Fruit fly (Drosophila melanogaster) whole organism, embryonic: ENCODE data around the gene SCAR.

Source experiments
- Atf6 ChIP-seq: fragments of 200-800 bp; sonication (Bioruptor generic); IDR thresholded peaks from 2 replicates; pipeline ENCODE4 v1.3.6; 2022; ENCODE audit warnings: missing biosample characterization, missing genetic modification characterization
- CG1024 ChIP-seq: fragments of 200-800 bp; sonication (Bioruptor generic); IDR thresholded peaks from 2 replicates; pipeline ENCODE4 v1.3.6; 2022; ENCODE audit warnings: missing biosample characterization, missing genetic modification characterization
- CG10543 ChIP-seq: fragments of 200-800 bp; sonication (Bioruptor generic); optimal IDR thresholded peaks from 3 replicates; lab custom pipeline; 2017; ENCODE audit warnings: missing biosample characterization, mild to moderate bottlenecking, missing genetic modification characterization, moderate library complexity
- CG11560 ChIP-seq: fragments of 200-800 bp; sonication (Bioruptor generic); IDR thresholded peaks from 3 replicates; pipeline ENCODE4 v1.3.6; 2022; ENCODE audit warnings: missing biosample characterization, missing genetic modification characterization
- CG12219 ChIP-seq: fragments of 200-800 bp; sonication (Bioruptor generic); optimal IDR thresholded peaks from 3 replicates; lab custom pipeline; 2018; ENCODE audit warnings: missing biosample characterization, mild to moderate bottlenecking, missing genetic modification characterization
- CG15514 ChIP-seq: fragments of 200-800 bp; sonication (Bioruptor generic); optimal IDR thresholded peaks from 3 replicates; lab custom pipeline; 2017; ENCODE audit warnings: missing biosample characterization, missing genetic modification characterization, mild to moderate bottlenecking, moderate library complexity, missing genetic modification reagents
- CG17328 ChIP-seq: fragments of 200-800 bp; sonication (Bioruptor generic); IDR thresholded peaks from 2 replicates; pipeline ENCODE4 v1.3.6; 2022; ENCODE audit warnings: missing biosample characterization, missing genetic modification characterization
- CG17568 ChIP-seq: fragments of 200-800 bp; sonication (Bioruptor generic); optimal IDR thresholded peaks from 2 replicates; lab custom pipeline; 2018; ENCODE audit warnings: missing biosample characterization, mild to moderate bottlenecking, missing genetic modification characterization, moderate library complexity
- CG18599 ChIP-seq: fragments of 200-800 bp; sonication (Bioruptor generic); optimal IDR thresholded peaks from 3 replicates; lab custom pipeline; 2017; ENCODE audit warnings: missing biosample characterization, missing genetic modification characterization, mild to moderate bottlenecking, moderate library complexity, missing genetic modification reagents
- CG18764 ChIP-seq: fragments of 200-800 bp; sonication (Bioruptor generic); optimal IDR thresholded peaks from 3 replicates; lab custom pipeline; 2016; ENCODE audit warnings: missing biosample characterization, missing genetic modification characterization
- CG30431 ChIP-seq: fragments of 200-800 bp; sonication (Bioruptor generic); optimal IDR thresholded peaks from 2 replicates; lab custom pipeline; 2017; ENCODE audit warnings: missing biosample characterization, missing genetic modification characterization
- CG3065 ChIP-seq: fragments of 200-800 bp; sonication (Bioruptor generic); optimal IDR thresholded peaks from 2 replicates; lab custom pipeline; 2016; ENCODE audit warnings: missing biosample characterization, missing genetic modification characterization
- CG3163 ChIP-seq: fragments of 200-800 bp; sonication (Bioruptor generic); optimal IDR thresholded peaks from 3 replicates; lab custom pipeline; 2016; ENCODE audit warnings: missing biosample characterization, missing genetic modification characterization
- CG32772 ChIP-seq: fragments of 200-800 bp; sonication (Bioruptor generic); IDR thresholded peaks from 2 replicates; pipeline ENCODE4 v1.3.6; 2022; ENCODE audit warnings: missing biosample characterization, missing genetic modification characterization
- CG6654 ChIP-seq: fragments of 200-800 bp; sonication (Bioruptor generic); optimal IDR thresholded peaks from 2 replicates; lab custom pipeline; 2017; ENCODE audit warnings: missing biosample characterization, mild to moderate bottlenecking, missing genetic modification characterization
- CG7745 ChIP-seq: fragments of 200-800 bp; sonication (Bioruptor generic); optimal IDR thresholded peaks from 2 replicates; lab custom pipeline; 2018; ENCODE audit warnings: missing biosample characterization, mild to moderate bottlenecking, missing genetic modification characterization, moderate library complexity
- CG7839 ChIP-seq: fragments of 200-800 bp; sonication (Bioruptor generic); optimal IDR thresholded peaks from 3 replicates; lab custom pipeline; 2018; ENCODE audit warnings: missing biosample characterization, mild to moderate bottlenecking, missing genetic modification characterization, moderate library complexity
- CG9215 ChIP-seq: fragments of 200-800 bp; sonication (Bioruptor generic); IDR thresholded peaks from 2 replicates; pipeline ENCODE4 v1.3.6; 2022; ENCODE audit warnings: missing biosample characterization, missing genetic modification characterization
- CHES-1-like ChIP-seq: fragments of 200-800 bp; sonication (Bioruptor generic); optimal IDR thresholded peaks from 2 replicates; lab custom pipeline; 2016; ENCODE audit warnings: missing biosample characterization, missing genetic modification characterization
- Dref ChIP-seq: fragments of 200-800 bp; sonication (Bioruptor generic); IDR thresholded peaks from 2 replicates; pipeline ENCODE4 v1.3.6; 2022; ENCODE audit warnings: missing biosample characterization, missing genetic modification characterization
- Eip74EF ChIP-seq, 2 experiments: fragments of 200-800 bp in 1 of 2; fragments of >200 bp in 1 of 2; sonication (Bioruptor generic) in 1 of 2; optimal IDR thresholded peaks; 2 replicates each; lab custom pipeline; 2017 to 2019; ENCODE audit warnings: missing biosample characterization in 2 of 2, missing genetic modification characterization in 2 of 2, mild to moderate bottlenecking in 1 of 2, moderate library complexity in 1 of 2
- Fer2 ChIP-seq: fragments of 200-800 bp; sonication (Bioruptor generic); optimal IDR thresholded peaks from 2 replicates; lab custom pipeline; 2018; ENCODE audit warnings: missing biosample characterization, mild to moderate bottlenecking, missing genetic modification characterization, moderate library complexity
- Gsc ChIP-seq: fragments of 200-800 bp; sonication (Bioruptor generic); IDR thresholded peaks from 2 replicates; pipeline ENCODE4 v1.3.6; 2022; ENCODE audit warnings: missing biosample characterization, missing genetic modification characterization
- Gug ChIP-seq: fragments of 200-800 bp; sonication (Bioruptor generic); IDR thresholded peaks from 4 replicates; pipeline ENCODE4 v1.3.6; 2022; ENCODE audit warnings: missing biosample characterization, missing genetic modification characterization
- H15 ChIP-seq: fragments of 200-800 bp; sonication (Bioruptor generic); IDR thresholded peaks from 3 replicates; pipeline ENCODE4 v1.3.6; 2022; ENCODE audit warnings: missing biosample characterization, missing genetic modification characterization
- H2.0 ChIP-seq: fragments of 200-800 bp; sonication (Bioruptor generic); IDR thresholded peaks from 2 replicates; pipeline ENCODE4 v1.3.6; 2022; ENCODE audit warnings: missing biosample characterization, missing genetic modification characterization
- HmgD ChIP-seq: fragments of 200-800 bp; sonication (Bioruptor generic); optimal IDR thresholded peaks from 3 replicates; lab custom pipeline; 2016; ENCODE audit warnings: missing biosample characterization, missing genetic modification characterization
- Hr39 ChIP-seq: fragments of >200 bp; optimal IDR thresholded peaks from 2 replicates; lab custom pipeline; 2017
- Lhr ChIP-seq: fragments of 200-800 bp; sonication (Bioruptor generic); optimal IDR thresholded peaks from 3 replicates; lab custom pipeline; 2017; ENCODE audit warnings: mild to moderate bottlenecking, missing biosample characterization, missing genetic modification reagents, missing genetic modification characterization
- NC2β ChIP-seq: fragments of 200-800 bp; sonication (Bioruptor generic); optimal IDR thresholded peaks from 2 replicates; lab custom pipeline; 2016; ENCODE audit warnings: missing biosample characterization, missing genetic modification characterization
- NK7.1 ChIP-seq: fragments of 200-800 bp; sonication (Bioruptor generic); optimal IDR thresholded peaks from 3 replicates; lab custom pipeline; 2016; ENCODE audit warnings: missing biosample characterization, missing genetic modification characterization
- Nf-YC ChIP-seq: fragments of 200-800 bp; optimal IDR thresholded peaks from 3 replicates; lab custom pipeline; 2019; ENCODE audit warnings: missing biosample characterization, mild to moderate bottlenecking, missing genetic modification characterization, moderate library complexity
- Oaz ChIP-seq: fragments of 200-800 bp; sonication (Bioruptor generic); IDR thresholded peaks from 2 replicates; pipeline ENCODE4 v1.3.6; 2022; ENCODE audit warnings: missing biosample characterization, missing genetic modification characterization
- Six4 ChIP-seq: fragments of 200-800 bp; sonication (Bioruptor generic); optimal IDR thresholded peaks from 2 replicates; lab custom pipeline; 2016; ENCODE audit warnings: missing biosample characterization, missing genetic modification characterization
- Sox100B ChIP-seq: fragments of 200-800 bp; sonication (Bioruptor generic); optimal IDR thresholded peaks from 3 replicates; lab custom pipeline; 2018; ENCODE audit warnings: missing biosample characterization, mild to moderate bottlenecking, missing genetic modification characterization
- Sry-δ ChIP-seq: fragments of 200-800 bp; sonication (Bioruptor generic); optimal IDR thresholded peaks from 2 replicates; lab custom pipeline; 2016; ENCODE audit warnings: missing biosample characterization, missing genetic modification characterization
- Taf1 ChIP-seq: fragments of 200-800 bp; sonication (Bioruptor generic); IDR thresholded peaks from 2 replicates; pipeline ENCODE4 v1.3.6; 2022; ENCODE audit warnings: missing biosample characterization, missing genetic modification characterization
- aop ChIP-seq: fragments of 200-800 bp; sonication (Bioruptor generic); IDR thresholded peaks from 2 replicates; pipeline ENCODE4 v1.3.6; 2022; ENCODE audit warnings: missing biosample characterization, missing genetic modification characterization
- crc ChIP-seq: fragments of 200-800 bp; sonication (Bioruptor generic); optimal IDR thresholded peaks from 2 replicates; lab custom pipeline; 2016; ENCODE audit warnings: missing biosample characterization, missing genetic modification characterization
- dysf ChIP-seq: fragments of 200-800 bp; sonication (Bioruptor generic); IDR thresholded peaks from 3 replicates; pipeline ENCODE4 v1.3.6; 2022; ENCODE audit warnings: missing biosample characterization, missing genetic modification characterization
- fd3F ChIP-seq: fragments of 200-800 bp; sonication (Bioruptor generic); optimal IDR thresholded peaks from 2 replicates; lab custom pipeline; 2018; ENCODE audit warnings: missing biosample characterization, mild to moderate bottlenecking, missing genetic modification characterization, moderate library complexity
- gcm ChIP-seq: fragments of 200-800 bp; sonication (Bioruptor generic); optimal IDR thresholded peaks from 2 replicates; lab custom pipeline; 2019; ENCODE audit warnings: missing biosample characterization, mild to moderate bottlenecking, missing genetic modification characterization, moderate library complexity
- grau ChIP-seq: fragments of 200-800 bp; optimal IDR thresholded peaks from 3 replicates; lab custom pipeline; 2019; ENCODE audit warnings: missing biosample characterization, mild to moderate bottlenecking, missing genetic modification characterization, moderate library complexity
- ham ChIP-seq: fragments of 200-800 bp; sonication (Bioruptor generic); IDR thresholded peaks from 2 replicates; pipeline ENCODE4 v1.3.6; 2022; ENCODE audit warnings: missing biosample characterization, missing genetic modification characterization
- ind ChIP-seq: fragments of 200-800 bp; sonication (Bioruptor generic); optimal IDR thresholded peaks from 3 replicates; lab custom pipeline; 2016; ENCODE audit warnings: missing biosample characterization, missing genetic modification characterization
- nerfin-1 ChIP-seq: fragments of 200-800 bp; sonication (Bioruptor generic); optimal IDR thresholded peaks from 3 replicates; lab custom pipeline; 2019; ENCODE audit warnings: missing biosample characterization, mild to moderate bottlenecking, missing genetic modification characterization, moderate library complexity
- p53 ChIP-seq: fragments of 200-800 bp; sonication (Bioruptor generic); optimal IDR thresholded peaks from 2 replicates; lab custom pipeline; 2016; ENCODE audit warnings: missing biosample characterization, missing genetic modification characterization
- sc ChIP-seq, 3 experiments: fragments of >200 bp in 2 of 3; fragments of 200-800 bp in 1 of 3; sonication (Bioruptor generic) in 1 of 3; optimal IDR thresholded peaks; 2 replicates in 2 of 3; 3 replicates in 1 of 3; lab custom pipeline; 2017; ENCODE audit warnings: mild to moderate bottlenecking in 1 of 3, missing biosample characterization in 1 of 3, missing genetic modification characterization in 1 of 3, missing genetic modification reagents in 1 of 3
- sens-2 ChIP-seq: fragments of 200-800 bp; sonication (Bioruptor generic); IDR thresholded peaks from 2 replicates; pipeline ENCODE4 v1.3.6; 2022; ENCODE audit warnings: missing biosample characterization, missing genetic modification characterization
- tap ChIP-seq: fragments of 200-800 bp; optimal IDR thresholded peaks from 3 replicates; lab custom pipeline; 2019; ENCODE audit warnings: missing biosample characterization, mild to moderate bottlenecking, missing genetic modification characterization, moderate library complexity
- trem ChIP-seq: fragments of 200-800 bp; optimal IDR thresholded peaks from 3 replicates; lab custom pipeline; 2019; ENCODE audit warnings: missing biosample characterization, mild to moderate bottlenecking, missing genetic modification characterization, moderate library complexity

SCAR gene

DNA sequence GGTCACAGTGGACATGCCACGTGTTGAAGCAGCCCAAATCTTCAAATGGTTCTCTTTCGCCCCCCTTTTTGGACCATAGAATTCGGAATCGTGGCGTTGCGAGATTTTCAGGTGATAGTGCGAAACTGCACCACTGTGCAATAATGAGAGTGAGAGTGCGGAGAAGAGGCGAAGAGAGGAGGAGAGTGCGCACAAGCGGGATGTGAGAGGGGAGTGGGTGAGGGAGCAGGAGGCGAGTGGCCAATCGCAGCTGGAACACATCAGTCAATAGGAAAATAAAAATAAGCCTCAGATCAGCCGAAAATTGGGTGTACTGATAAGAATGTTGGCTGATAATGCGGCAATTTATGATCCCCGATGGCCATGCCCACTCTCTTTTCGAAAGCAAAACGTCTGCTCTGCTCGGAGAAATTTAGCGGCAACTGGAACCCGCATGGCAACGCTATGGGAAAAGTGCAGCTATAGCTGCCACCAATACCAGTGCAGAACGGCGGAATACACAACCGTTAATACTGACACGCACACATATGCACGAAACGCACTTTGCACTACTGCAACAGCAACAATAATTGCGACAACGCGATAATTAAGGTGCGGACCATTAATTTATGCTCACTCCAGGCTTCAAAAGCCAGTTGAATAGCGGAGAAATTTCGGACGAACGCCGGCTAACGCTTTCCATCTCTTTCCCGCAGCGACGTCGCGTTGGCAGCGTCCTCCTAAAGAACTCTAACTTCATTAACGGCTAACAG lies 9.1 kb upstream of the SCAR start (continued):
- TF ChIP-seq Lhr (GFP tag; lab: Kevin White, UChicago) (no peak), Nf-YC (tag; lab: Kevin White, UChicago) (peak; percentile 94), CHES-1-like (GFP tag; lab: Kevin White, UChicago) (no peak), Six4 (no peak), CG32772 (no peak), Atf6 (no peak), Sox100B (GFP tag; lab: Kevin White, UChicago) (no peak), H2.0 (no peak), HmgD (GFP tag; lab: Kevin White, UChicago) (no peak), aop (no peak), trem (tag; lab: Kevin White, UChicago) (peak; percentile 90), CG30431 (GFP tag; lab: Kevin White, UChicago) (no peak), CG17328 (GFP tag; lab: Robert Waterston, UW) (0 out of 2 replicates have a peak, but pooled peaks have one; percentile 32), Gug (GFP tag; lab: Robert Waterston, UW) (no peak), CG10543 (peak; percentile 47), Gsc (GFP tag; lab: Robert Waterston, UW) (no peak), p53 (GFP tag; lab: Kevin White, UChicago) (no peak), Hr39 (no peak), sc (optimal IDR thresholded peaks at IDR 0.05; lab: Kevin White, UChicago) (no peak), sc (GFP tag; optimal IDR thresholded peaks at IDR 0.05; lab: Kevin White, UChicago) (no peak), Sry-δ (GFP tag; lab: Kevin White, UChicago) (no peak), H15 (GFP tag; lab: Robert Waterston, UW) (no peak), CG7745 (tag; lab: Kevin White, UChicago) (no peak), CG3163 (GFP tag; lab: Kevin White, UChicago) (no peak), Oaz (GFP tag; lab: Robert Waterston, UW) (no peak), ind (GFP tag; lab: Kevin White, UChicago) (no peak), nerfin-1 (no peak), CG11560 (tag; lab: Robert Waterston, UW) (no peak), CG1024 (GFP tag; lab: Robert Waterston, UW) (no peak), CG18764 (GFP tag; lab: Kevin White, UChicago) (no peak), NC2β (GFP tag; lab: Kevin White, UChicago) (no peak), CG18599 (GFP tag; lab: Kevin White, UChicago) (peak; percentile 36), Dref (GFP tag; lab: Robert Waterston, UW) (no peak), NK7.1 (GFP tag; lab: Kevin White, UChicago) (no peak), Taf1 (GFP tag; lab: Robert Waterston, UW) (no peak), CG12219 (GFP tag; lab: Kevin White, UChicago) (no peak), dysf (GFP tag; lab: Robert Waterston, UW) (no peak), CG17568 (GFP tag; lab: Kevin White, UChicago) (no peak), gcm (peak; percentile 54), ham (no peak), CG6654 (no peak), sens-2 (GFP tag; lab: Robert Waterston, UW) (no peak), CG15514 (GFP tag; lab: Kevin White, UChicago) (peak; percentile 5), Fer2 (no peak), Eip74EF (GFP tag; optimal IDR thresholded peaks at IDR 0.05; lab: Kevin White, UChicago) (no peak), CG7839 (tag; lab: Kevin White, UChicago) (no peak), CG3065 (GFP tag; lab: Kevin White, UChicago) (peak; percentile 19), fd3F (GFP tag; lab: Kevin White, UChicago) (no peak), grau (peak; percentile 2), tap (tag; lab: Kevin White, UChicago) (no peak), CG9215 (GFP tag; lab: Robert Waterston, UW) (no peak), crc (GFP tag; lab: Kevin White, UChicago) (no peak)
